Worm (Caenorhabditis elegans) whole organism, mixed stage, embryonic: ENCODE measurements around the gene C04F6.7.

Experiments
- bed-3 ChIP-seq: fragments of 200-800 bp; sonication (Bioruptor generic); optimal IDR thresholded peaks from 3 replicates; lab custom pipeline; 2018; ENCODE audit warnings: mild to moderate bottlenecking, missing genetic modification characterization, moderate library complexity, missing compliant biosample characterization
- pha-4 ChIP-seq: fragments of 150-350 bp; optimal IDR thresholded peaks from 2 replicates; lab custom pipeline; 2018; ENCODE audit warnings: missing biosample characterization, missing genetic modification reagents, missing genetic modification characterization
- snpc-4 ChIP-seq: fragments of 150-350 bp; optimal IDR thresholded peaks from 2 replicates; lab custom pipeline; 2014; ENCODE audit warnings: missing biosample characterization, missing genetic modification characterization
- sptf-1 ChIP-seq: sonication (generic microtip); optimal IDR thresholded peaks from 2 replicates; lab custom pipeline; 2017; ENCODE audit warnings: mild to moderate bottlenecking, missing genetic modification characterization, moderate library complexity, missing compliant biosample characterization

- TF ChIP-seq sptf-1 (tag; lab: Kevin White, UChicago) (no peak), snpc-4 (no peak), bed-3 (GFP tag; lab: Kevin White, UChicago) (no peak), pha-4 (tag; lab: Kevin White, UChicago) (no peak)
Measured at ce11 chrX:3439823-3440222, 20.8 kb upstream of the C04F6.7 start.
